Worm (Caenorhabditis elegans) whole organism, L4 larva: Measurements from ENCODE around the gene T10G3.1.

Source experiments
- F49E8.2 ChIP-seq: sonication (generic microtip); optimal IDR thresholded peaks from 2 replicates; lab custom pipeline; 2016; ENCODE audit warnings: missing compliant biosample characterization, mild to moderate bottlenecking, missing genetic modification characterization, borderline replicate concordance
- aha-1 ChIP-seq: fragments of 150-350 bp; peaks from one replicate; lab custom pipeline; 2014; ENCODE audit warnings: missing biosample characterization, missing genetic modification characterization
- ama-1 ChIP-seq: fragments of 150-350 bp; optimal IDR thresholded peaks from 2 replicates; lab custom pipeline; 2014; ENCODE audit warnings: inconsistent platforms, mixed read lengths
- ceh-82 ChIP-seq: sonication (generic microtip); optimal IDR thresholded peaks from 2 replicates; lab custom pipeline; 2017; ENCODE audit warnings: missing biosample characterization, missing genetic modification characterization
- ces-1 ChIP-seq: fragments of 150-350 bp; sonication (generic microtip); optimal IDR thresholded peaks from 4 replicates; lab custom pipeline; 2014; ENCODE audit warnings: missing biosample characterization, missing genetic modification reagents, missing genetic modification characterization
- dpl-1 ChIP-seq: fragments of 150-350 bp; optimal IDR thresholded peaks from 2 replicates; lab custom pipeline; 2014; ENCODE audit warnings: missing biosample characterization, missing genetic modification reagents, missing genetic modification characterization
- dve-1 ChIP-seq: sonication (generic microtip); optimal IDR thresholded peaks from 2 replicates; lab custom pipeline; 2017; ENCODE audit warnings: antibody characterized with exemption, mild to moderate bottlenecking, missing genetic modification characterization, missing compliant biosample characterization; ENCODE audit not compliant: insufficient read depth
- jun-1 ChIP-seq: fragments of 150-350 bp; optimal IDR thresholded peaks from 2 replicates; lab custom pipeline; 2014; ENCODE audit warnings: missing biosample characterization, missing genetic modification reagents, missing genetic modification characterization
- lin-15B ChIP-seq: fragments of 150-350 bp; sonication (generic microtip); optimal IDR thresholded peaks from 3 replicates; lab custom pipeline; 2014; ENCODE audit warnings: missing biosample characterization, missing genetic modification characterization
- mdt-29 ChIP-seq: fragments of 200-800 bp; sonication (Bioruptor generic); IDR thresholded peaks from 2 replicates; pipeline ENCODE4 v1.3.6; 2022; ENCODE audit warnings: missing genetic modification reagents, missing genetic modification characterization, missing compliant biosample characterization
- nhr-102 ChIP-seq: sonication (generic microtip); optimal IDR thresholded peaks from 2 replicates; lab custom pipeline; 2016; ENCODE audit warnings: mild to moderate bottlenecking, missing genetic modification characterization, moderate library complexity, missing compliant biosample characterization
- nhr-77 ChIP-seq: fragments of 150-350 bp; optimal IDR thresholded peaks from 2 replicates; lab custom pipeline; 2014; ENCODE audit warnings: missing biosample characterization, missing genetic modification characterization
- snpc-4 ChIP-seq: fragments of 150-350 bp; optimal IDR thresholded peaks from 2 replicates; lab custom pipeline; 2014; ENCODE audit warnings: missing biosample characterization, missing genetic modification characterization
- unc-130 ChIP-seq: sonication (generic microtip); optimal IDR thresholded peaks from 2 replicates; lab custom pipeline; 2016; ENCODE audit warnings: missing genetic modification reagents, missing genetic modification characterization, missing compliant biosample characterization

DNA sequence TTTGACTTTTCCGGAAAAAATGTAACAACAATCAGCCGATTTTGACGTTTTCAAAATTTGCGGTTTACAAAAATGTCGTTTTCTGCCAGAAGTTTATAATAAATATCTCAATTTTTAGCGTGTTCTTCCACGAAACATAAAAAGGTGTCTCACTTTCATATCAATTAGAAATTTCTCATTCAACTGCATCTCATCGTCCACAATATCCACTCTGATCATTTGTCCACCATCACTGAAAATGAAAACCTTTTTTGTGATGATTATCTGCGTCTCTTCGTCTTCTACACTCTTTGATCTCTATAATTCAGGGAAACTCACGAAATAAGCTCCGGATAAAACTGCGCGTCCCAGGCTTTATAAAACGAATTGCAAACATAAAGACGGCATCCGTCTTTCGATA is 39.0 kb upstream of the T10G3.1 start:
- TF ChIP-seq ceh-82 (tag; lab: Kevin White, UChicago) (no peak), F49E8.2 (tag; lab: Kevin White, UChicago) (no peak), aha-1 (tag; lab: Kevin White, UChicago) (no peak), ces-1 (GFP tag; lab: Kevin White, UChicago) (no peak), dve-1 (tag; lab: Kevin White, UChicago) (no peak), lin-15B (tag; lab: Kevin White, UChicago) (no peak), nhr-77 (no peak), nhr-102 (tag; lab: Kevin White, UChicago) (no peak), dpl-1 (GFP tag; lab: Kevin White, UChicago) (no peak), unc-130 (no peak), ama-1 (lab: Kevin White, UChicago) (no peak), mdt-29 (GFP tag; lab: Robert Waterston, UW) (no peak), snpc-4 (tag; lab: Kevin White, UChicago) (no peak), jun-1 (tag; lab: Kevin White, UChicago) (no peak)
